Worm (Caenorhabditis elegans): ENCODE data around the gene F58F12.4.

F58F12.4 gene

ce11 chrII:6401649-6402048, 15.1 kb downstream of the F58F12.4 start, which contains the start of gene btb-2:
Gene btb-2 (plus strand): TSS chrII:6401949.
- TF ChIP-seq ztf-7 (tag; optimal IDR thresholded peaks at IDR 0.05) (no peak), F44E2.7 (GFP tag; IDR thresholded peaks at IDR 0.05) (no peak), unc-39 (tag; optimal IDR thresholded peaks at IDR 0.05) (no peak), lin-15B (tag; optimal IDR thresholded peaks at IDR 0.05) (no peak), rbr-2 (tag; optimal IDR thresholded peaks at IDR 0.05) (no peak), snpc-4 (tag; optimal IDR thresholded peaks at IDR 0.05) (no peak), ZK546.5 (tag; optimal IDR thresholded peaks at IDR 0.05) (no peak), F49E8.2 (tag; optimal IDR thresholded peaks at IDR 0.05; ENCODE audit: borderline replicate concordance) (no peak), egl-27 (tag; optimal IDR thresholded peaks at IDR 0.05) (no peak), set-16 (GFP tag; IDR thresholded peaks at IDR 0.05) (no peak), T20F7.1 (GFP tag; optimal IDR thresholded peaks at IDR 0.05) (no peak), mes-2 (tag; optimal IDR thresholded peaks at IDR 0.05; ENCODE audit: poor library complexity, severe bottlenecking) (no peak), dmd-8 (GFP tag; IDR thresholded peaks at IDR 0.05) (no peak)

ce11 chrII:6403233-6403632, 16.7 kb downstream of the F58F12.4 start, which contains the start of gene T25D10.1:
Gene T25D10.1 (plus strand): TSS chrII:6403401.
- TF ChIP-seq daf-16 (GFP tag; optimal IDR thresholded peaks at IDR 0.05) (no peak), daf-16 (tag; optimal IDR thresholded peaks at IDR 0.05) (peak; percentile 53), mep-1 (tag; optimal IDR thresholded peaks at IDR 0.05) (peak; percentile 21), lin-38 (GFP tag; IDR thresholded peaks at IDR 0.05) (no peak), hlh-30 (tag; optimal IDR thresholded peaks at IDR 0.05; ENCODE audit: insufficient read depth) (no peak), set-16 (GFP tag; IDR thresholded peaks at IDR 0.05) (no peak), pqm-1 (tag; optimal IDR thresholded peaks at IDR 0.05) (peak; percentile 34), fkh-10 (GFP tag; optimal IDR thresholded peaks at IDR 0.05) (no peak), zfp-2 (tag; optimal IDR thresholded peaks at IDR 0.05) (no peak)

- TF ChIP-seq daf-16 (GFP tag; optimal IDR thresholded peaks at IDR 0.05) (no peak), daf-16 (tag; optimal IDR thresholded peaks at IDR 0.05) (peak; percentile 43), vab-7 (GFP tag; IDR thresholded peaks at IDR 0.05) (no peak)
Observed at ce11 chrII:6407279-6407678, 20.7 kb downstream of the F58F12.4 start, which contains the start of gene spp-11. Gene spp-11 (minus strand): TSS chrII:6407379.

ce11 chrII:6409098-6409497, 22.5 kb downstream of the F58F12.4 start:
- TF ChIP-seq Y75B8A.6 (GFP tag; IDR thresholded peaks at IDR 0.05) (no peak), gei-8 (GFP tag; optimal IDR thresholded peaks at IDR 0.05) (no peak), attf-4 (tag; optimal IDR thresholded peaks at IDR 0.05) (no peak), mdt-29 (GFP tag; IDR thresholded peaks at IDR 0.05) (no peak), lin-15B (tag; optimal IDR thresholded peaks at IDR 0.05) (no peak), madf-9 (GFP tag; conservative IDR thresholded peaks at IDR 0.05) (no peak), mes-2 (tag; optimal IDR thresholded peaks at IDR 0.05; ENCODE audit: poor library complexity, severe bottlenecking) (no peak), hmg-1.1 (GFP tag; IDR thresholded peaks at IDR 0.05) (no peak), zag-1 (tag; optimal IDR thresholded peaks at IDR 0.05) (no peak), hif-1 (tag; optimal IDR thresholded peaks at IDR 0.05) (no peak), nhr-42 (GFP tag; IDR thresholded peaks at IDR 0.05) (no peak), zfp-2 (tag; optimal IDR thresholded peaks at IDR 0.05) (no peak)

- peak in 1 of 2 experiments; percentile 31 for TF ChIP-seq unc-62 (GFP tag; optimal IDR thresholded peaks at IDR 0.05 in 1 of 2)
- no peak for TF ChIP-seq unc-62 (tag; optimal IDR thresholded peaks at IDR 0.05)
- TF ChIP-seq daf-8 (GFP tag; IDR thresholded peaks at IDR 0.05) = no peak
Observed at ce11 chrII:6410181-6410580, 23.6 kb downstream of the F58F12.4 start, which contains the start of gene T25D10.4. Gene T25D10.4 (minus strand): TSS chrII:6410281.
